Worm (Caenorhabditis elegans): Measurements from ENCODE around the gene srx-114.

The srx-114 gene

DNA sequence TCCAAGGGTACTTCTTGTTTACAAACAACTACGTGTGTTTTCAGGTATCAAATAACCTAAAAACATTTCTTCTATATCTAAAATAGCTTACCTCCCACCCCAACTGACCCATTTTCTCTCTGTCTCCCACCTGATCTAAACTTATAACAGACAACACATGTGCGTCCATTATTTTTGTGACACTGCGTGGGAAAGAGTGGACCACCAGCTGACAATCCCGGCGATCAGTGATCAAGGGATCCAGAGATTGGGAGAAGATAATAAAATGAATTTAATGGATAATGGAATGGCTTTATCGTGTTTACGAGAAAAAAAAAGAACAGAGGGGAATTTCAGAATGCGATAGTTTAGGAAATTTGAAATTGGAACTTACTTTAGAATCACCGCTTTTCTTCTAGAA, 16.2 kb upstream of the srx-114 start:
- TF ChIP-seq tbx-11 (GFP tag; IDR thresholded peaks at IDR 0.05) (no peak), ama-1 (optimal IDR thresholded peaks at IDR 0.05) (no peak), flt-1 (GFP tag; IDR thresholded peaks at IDR 0.05) (no peak), aly-1 (tag; optimal IDR thresholded peaks at IDR 0.05) (no peak), scrt-1 (GFP tag; IDR thresholded peaks at IDR 0.05) (no peak)

DNA sequence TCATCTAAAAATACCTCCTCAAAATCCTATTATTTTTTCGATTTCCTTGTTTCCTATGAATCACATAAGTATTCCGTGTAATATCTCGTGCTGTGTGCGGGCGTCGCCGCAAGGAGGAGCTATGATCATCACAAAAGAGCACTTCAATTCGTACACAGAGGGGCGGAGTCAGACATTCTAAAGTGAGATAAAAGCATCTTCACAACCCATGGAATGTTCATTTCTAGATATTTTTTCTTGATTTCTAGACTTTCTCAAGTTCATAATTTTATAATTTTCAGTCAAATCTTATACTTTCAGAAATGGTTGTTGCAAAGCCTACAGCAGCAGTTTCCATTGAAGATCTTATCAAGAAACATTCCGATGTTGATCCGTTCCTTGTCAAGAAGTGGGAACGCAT, 14.4 kb upstream of the srx-114 start, which contains the start of gene cex-1:
Gene cex-1, plus strand, starts transcription at position 301 of the 400 bp plus-strand sequence.
- TF ChIP-seq scrt-1 (GFP tag; IDR thresholded peaks at IDR 0.05): no peak
- TF ChIP-seq B0310.2 (tag; optimal IDR thresholded peaks at IDR 0.05): no peak
- no peak for TF ChIP-seq tbx-37 (GFP tag; conservative IDR thresholded peaks at IDR 0.05)
- TF ChIP-seq sea-1 (GFP tag; conservative IDR thresholded peaks at IDR 0.05): no peak
- no peak for TF ChIP-seq flt-1 (GFP tag; IDR thresholded peaks at IDR 0.05)
- no peak for TF ChIP-seq ama-1 (optimal IDR thresholded peaks at IDR 0.05)
- no peak for TF ChIP-seq ets-7 (tag; optimal IDR thresholded peaks at IDR 0.05)
- no peak for TF ChIP-seq pes-1 (GFP tag; IDR thresholded peaks at IDR 0.05)
- TF ChIP-seq hmg-4 (GFP tag; optimal IDR thresholded peaks at IDR 0.05): no peak
- no peak for TF ChIP-seq hnd-1 (tag; optimal IDR thresholded peaks at IDR 0.05)
- TF ChIP-seq aly-1 (tag; optimal IDR thresholded peaks at IDR 0.05): no peak

ce11 chrII:5446506-5446905, 13.5 kb upstream of the srx-114 start, which contains the start of gene nmr-1:
nmr-1 (minus strand) TSS chrII:5446606.
- TF ChIP-seq ceh-36 (tag; optimal IDR thresholded peaks at IDR 0.05): no peak
- no peak for TF ChIP-seq pes-1 (GFP tag; IDR thresholded peaks at IDR 0.05)
- TF ChIP-seq aly-1 (tag; optimal IDR thresholded peaks at IDR 0.05): no peak
- TF ChIP-seq F13C5.2 (tag; optimal IDR thresholded peaks at IDR 0.05): no peak
- no peak for TF ChIP-seq ceh-13 (GFP tag; optimal IDR thresholded peaks at IDR 0.05)
- TF ChIP-seq tra-4 (tag; optimal IDR thresholded peaks at IDR 0.05): no peak
- no peak for TF ChIP-seq ets-7 (tag; optimal IDR thresholded peaks at IDR 0.05)
- no peak for TF ChIP-seq B0310.2 (tag; optimal IDR thresholded peaks at IDR 0.05)
- no peak for TF ChIP-seq tbx-11 (GFP tag; IDR thresholded peaks at IDR 0.05)
- no peak for TF ChIP-seq sea-1 (GFP tag; conservative IDR thresholded peaks at IDR 0.05)

ce11 chrII:5437586-5437985, 4.6 kb upstream of the srx-114 start, which contains the start of gene F07F6.1:
F07F6.1 (plus strand) TSS chrII:5437886.
- no peak for TF ChIP-seq pes-1 (GFP tag; IDR thresholded peaks at IDR 0.05)

DNA sequence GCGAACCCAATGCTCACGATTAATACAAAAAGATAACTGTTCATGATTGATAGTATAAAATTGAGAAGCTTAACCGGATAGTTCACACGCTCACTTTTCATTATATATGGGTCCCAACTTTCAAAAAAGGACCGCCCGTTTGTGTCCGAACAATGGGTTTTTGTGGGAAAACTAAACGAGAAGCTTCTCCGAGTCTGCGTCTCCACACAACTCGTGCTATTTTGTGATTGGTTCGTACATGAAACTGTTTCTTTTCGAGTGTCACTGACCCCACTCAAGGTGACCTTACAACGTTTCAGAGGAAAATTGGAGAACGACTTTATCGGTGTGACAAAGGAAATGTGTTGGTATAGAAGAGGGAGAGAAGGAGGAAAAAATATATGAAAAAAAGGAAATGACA, 3.9 kb upstream of the srx-114 start, which contains the start of gene dct-5:
Gene dct-5, minus strand, starts transcription at position 101 of the 400 bp plus-strand sequence.
- TF ChIP-seq hmbx-1 (tag; optimal IDR thresholded peaks at IDR 0.05) (no peak), ceh-36 (tag; optimal IDR thresholded peaks at IDR 0.05) (no peak), sea-1 (GFP tag; conservative IDR thresholded peaks at IDR 0.05) (no peak), pes-1 (GFP tag; IDR thresholded peaks at IDR 0.05) (no peak), aly-1 (tag; optimal IDR thresholded peaks at IDR 0.05) (no peak), ama-1 (optimal IDR thresholded peaks at IDR 0.05) (no peak)

ce11 chrII:5429522-5430257, 3.3 kb downstream of the srx-114 start, which contains the start of the genes F07F6.4 and F07F6.2:
F07F6.4 (minus strand) TSS chrII:5429572.
F07F6.2 (plus strand) TSS chrII:5430207.
- TF ChIP-seq sea-1 (GFP tag; conservative IDR thresholded peaks at IDR 0.05) (no peak), F13C5.2 (tag; optimal IDR thresholded peaks at IDR 0.05) (peak; percentile 9)

- TF ChIP-seq hmbx-1 (tag; optimal IDR thresholded peaks at IDR 0.05) (no peak), tbx-37 (GFP tag; conservative IDR thresholded peaks at IDR 0.05) (no peak), F13C5.2 (tag; optimal IDR thresholded peaks at IDR 0.05) (no peak), tbx-11 (GFP tag; IDR thresholded peaks at IDR 0.05) (no peak), ceh-13 (GFP tag; optimal IDR thresholded peaks at IDR 0.05) (no peak), tra-4 (tag; optimal IDR thresholded peaks at IDR 0.05) (no peak), ets-7 (tag; optimal IDR thresholded peaks at IDR 0.05) (no peak), aly-1 (tag; optimal IDR thresholded peaks at IDR 0.05) (no peak), sea-1 (GFP tag; conservative IDR thresholded peaks at IDR 0.05) (no peak), scrt-1 (GFP tag; IDR thresholded peaks at IDR 0.05) (no peak)
Measured at ce11 chrII:5426470-5426869, 6.5 kb downstream of the srx-114 start.

DNA sequence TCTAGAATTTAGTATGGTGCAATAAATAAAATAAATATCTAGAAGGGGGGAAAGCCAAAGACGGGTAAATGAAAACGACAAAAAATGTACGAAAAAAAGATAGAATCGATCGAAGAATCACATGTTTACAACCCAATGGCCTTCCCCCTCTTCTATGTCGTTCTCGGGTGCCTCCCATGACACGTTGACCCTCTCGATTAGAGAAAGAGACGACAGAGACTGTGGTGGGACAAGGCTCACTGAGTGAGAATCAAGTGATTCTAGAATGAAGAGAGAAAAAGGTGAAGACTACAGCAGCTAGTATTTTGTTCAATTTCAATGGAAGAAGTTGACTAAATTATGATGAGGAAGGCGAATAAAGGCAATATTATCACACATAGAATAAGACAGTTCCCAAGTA, 6.9 kb downstream of the srx-114 start:
- TF ChIP-seq ceh-13 (GFP tag; optimal IDR thresholded peaks at IDR 0.05) (no peak), hmg-4 (GFP tag; optimal IDR thresholded peaks at IDR 0.05) (peak; percentile 36), hmbx-1 (tag; optimal IDR thresholded peaks at IDR 0.05) (no peak), B0310.2 (tag; optimal IDR thresholded peaks at IDR 0.05) (no peak), ama-1 (optimal IDR thresholded peaks at IDR 0.05) (no peak), ets-7 (tag; optimal IDR thresholded peaks at IDR 0.05) (no peak), tra-4 (tag; optimal IDR thresholded peaks at IDR 0.05) (no peak), pes-1 (GFP tag; IDR thresholded peaks at IDR 0.05) (no peak)

DNA sequence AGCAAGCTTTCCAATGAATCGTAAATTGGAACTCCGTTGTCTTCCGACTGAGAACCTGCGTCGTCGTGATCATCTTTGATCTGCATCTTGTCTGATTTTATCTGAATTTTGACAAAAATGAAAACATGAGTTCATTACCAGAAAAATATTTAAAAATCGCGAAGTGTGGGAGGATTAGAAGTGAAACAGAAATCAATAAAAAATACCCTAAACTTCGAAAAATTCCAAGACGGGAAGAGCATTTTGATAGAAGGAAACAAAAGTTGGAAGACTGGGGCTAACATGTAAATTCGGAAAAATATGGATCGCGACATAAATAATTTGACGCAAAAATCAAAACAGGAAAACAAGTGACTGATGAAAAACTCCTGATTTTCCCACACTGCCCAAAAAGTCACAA, 7.3 kb downstream of the srx-114 start, which contains the start of gene F07F6.8:
Gene F07F6.8, minus strand, starts transcription at position 101 of the 400 bp plus-strand sequence.
- TF ChIP-seq scrt-1 (GFP tag; IDR thresholded peaks at IDR 0.05) (no peak), F13C5.2 (tag; optimal IDR thresholded peaks at IDR 0.05) (no peak), pes-1 (GFP tag; IDR thresholded peaks at IDR 0.05) (no peak), ama-1 (optimal IDR thresholded peaks at IDR 0.05) (no peak), sea-1 (GFP tag; conservative IDR thresholded peaks at IDR 0.05) (no peak), tra-4 (tag; optimal IDR thresholded peaks at IDR 0.05) (no peak), aly-1 (tag; optimal IDR thresholded peaks at IDR 0.05) (no peak), flt-1 (GFP tag; IDR thresholded peaks at IDR 0.05) (no peak), ceh-13 (GFP tag; optimal IDR thresholded peaks at IDR 0.05) (no peak), ets-7 (tag; optimal IDR thresholded peaks at IDR 0.05) (no peak), hnd-1 (tag; optimal IDR thresholded peaks at IDR 0.05) (no peak), tbx-37 (GFP tag; conservative IDR thresholded peaks at IDR 0.05) (no peak), B0310.2 (tag; optimal IDR thresholded peaks at IDR 0.05) (no peak), hmg-4 (GFP tag; optimal IDR thresholded peaks at IDR 0.05) (no peak), ceh-36 (tag; optimal IDR thresholded peaks at IDR 0.05) (no peak), tbx-11 (GFP tag; IDR thresholded peaks at IDR 0.05) (no peak), hmbx-1 (tag; optimal IDR thresholded peaks at IDR 0.05) (no peak)
